Worm (Caenorhabditis elegans): ENCODE data around the gene ceh-43.

ce11 chrIII:4398463-4398862 is 51.3 kb downstream of the ceh-43 start, which contains the start of gene R07E5.6:
- no peak for TF ChIP-seq snpc-4 (tag; optimal IDR thresholded peaks at IDR 0.05)
- TF ChIP-seq ztf-11 (tag; optimal IDR thresholded peaks at IDR 0.05): no peak
- no peak for TF ChIP-seq skn-1 (tag; optimal IDR thresholded peaks at IDR 0.05)
- TF ChIP-seq nhr-237 (tag; optimal IDR thresholded peaks at IDR 0.05): no peak
- no peak for TF ChIP-seq egl-5 (tag; optimal IDR thresholded peaks at IDR 0.05)
- no peak for TF ChIP-seq ama-1 (optimal IDR thresholded peaks at IDR 0.05)

All from whole organism, L3 larva.